Worm (Caenorhabditis elegans) whole organism, L3 larva: ENCODE results near the gene C06A12.19.

Source experiments
- R02D3.7 ChIP-seq: fragments of 150-350 bp; optimal IDR thresholded peaks from 2 replicates; lab custom pipeline; 2014; ENCODE audit warnings: missing biosample characterization, missing genetic modification characterization
- ZK546.5 ChIP-seq: sonication (generic microtip); optimal IDR thresholded peaks from 2 replicates; lab custom pipeline; 2017; ENCODE audit warnings: missing biosample characterization, missing genetic modification characterization
- aly-2 ChIP-seq: fragments of 150-350 bp; optimal IDR thresholded peaks from 2 replicates; lab custom pipeline; 2014; ENCODE audit warnings: missing biosample characterization, missing genetic modification characterization
- ama-1 ChIP-seq: fragments of 150-350 bp; optimal IDR thresholded peaks from 2 replicates; lab custom pipeline; 2018
- ceh-16 ChIP-seq: sonication (generic microtip); optimal IDR thresholded peaks from 2 replicates; lab custom pipeline; 2017; ENCODE audit warnings: missing biosample characterization, missing genetic modification characterization
- ceh-28 ChIP-seq: fragments of 150-350 bp; optimal IDR thresholded peaks from 2 replicates; lab custom pipeline; 2014; ENCODE audit warnings: missing biosample characterization, missing genetic modification reagents, missing genetic modification characterization
- ceh-82 ChIP-seq: fragments of 150-350 bp; optimal IDR thresholded peaks from 2 replicates; lab custom pipeline; 2014; ENCODE audit warnings: missing biosample characterization, missing genetic modification characterization
- ceh-9 ChIP-seq: sonication (generic microtip); optimal IDR thresholded peaks from 2 replicates; lab custom pipeline; 2018; ENCODE audit warnings: missing biosample characterization, missing genetic modification characterization
- daf-12 ChIP-seq: fragments of 150-350 bp; optimal IDR thresholded peaks from 2 replicates; lab custom pipeline; 2014; ENCODE audit warnings: missing biosample characterization, missing genetic modification reagents, missing genetic modification characterization
- egl-27 ChIP-seq: sonication (generic microtip); optimal IDR thresholded peaks from 4 replicates; lab custom pipeline; 2017; ENCODE audit warnings: missing biosample characterization, missing genetic modification reagents, missing genetic modification characterization
- egl-5 ChIP-seq: fragments of 150-350 bp; optimal IDR thresholded peaks from 2 replicates; lab custom pipeline; 2017; ENCODE audit warnings: missing biosample characterization, missing genetic modification reagents, missing genetic modification characterization, inconsistent platforms
- elt-1 ChIP-seq: fragments of 150-350 bp; optimal IDR thresholded peaks from 2 replicates; lab custom pipeline; 2014; ENCODE audit warnings: missing biosample characterization, missing genetic modification characterization
- elt-2 ChIP-seq: sonication (generic microtip); optimal IDR thresholded peaks from 2 replicates; lab custom pipeline; 2016; ENCODE audit warnings: missing genetic modification reagents, mild to moderate bottlenecking, missing genetic modification characterization, missing compliant biosample characterization
- elt-3 ChIP-seq, 3 experiments: fragments of 150-350 bp in 1 of 3; sonication (generic microtip) in 2 of 3; optimal IDR thresholded peaks; 2 replicates in 2 of 3; 4 replicates in 1 of 3; lab custom pipeline; 2014 to 2017; ENCODE audit warnings: missing biosample characterization in 3 of 3, missing genetic modification characterization in 3 of 3
- eor-1 ChIP-seq, 2 experiments: fragments of 150-350 bp; optimal IDR thresholded peaks; 2 replicates each; lab custom pipeline; 2014 to 2018; ENCODE audit warnings: missing biosample characterization in 2 of 2, missing genetic modification characterization in 2 of 2
- fkh-10 ChIP-seq: sonication (generic microtip); optimal IDR thresholded peaks from 2 replicates; lab custom pipeline; 2017; ENCODE audit warnings: missing biosample characterization, missing genetic modification reagents, missing genetic modification characterization
- fkh-2 ChIP-seq: fragments of 150-350 bp; optimal IDR thresholded peaks from 2 replicates; lab custom pipeline; 2014; ENCODE audit warnings: missing biosample characterization, missing genetic modification reagents, missing genetic modification characterization
- fos-1 ChIP-seq: fragments of 150-350 bp; optimal IDR thresholded peaks from 2 replicates; lab custom pipeline; 2014; ENCODE audit warnings: missing biosample characterization, missing genetic modification characterization
- jun-1 ChIP-seq: fragments of 150-350 bp; optimal IDR thresholded peaks from 2 replicates; lab custom pipeline; 2014; ENCODE audit warnings: missing biosample characterization, missing genetic modification reagents, missing genetic modification characterization
- lsy-12 ChIP-seq: sonication (generic microtip); optimal IDR thresholded peaks from 2 replicates; lab custom pipeline; 2016; ENCODE audit warnings: mild to moderate bottlenecking, missing genetic modification characterization, missing compliant biosample characterization
- mml-1 ChIP-seq: fragments of 150-350 bp; sonication (generic microtip); optimal IDR thresholded peaks from 3 replicates; lab custom pipeline; 2014; ENCODE audit warnings: missing biosample characterization, missing genetic modification characterization
- nfya-1 ChIP-seq: sonication (generic microtip); optimal IDR thresholded peaks from 2 replicates; lab custom pipeline; 2017; ENCODE audit warnings: missing genetic modification characterization, mild to moderate bottlenecking, missing compliant biosample characterization, antibody characterized with exemption, moderate library complexity; ENCODE audit not compliant: insufficient read depth
- nhr-12 ChIP-seq: fragments of 150-350 bp; optimal IDR thresholded peaks from 2 replicates; lab custom pipeline; 2014; ENCODE audit warnings: missing biosample characterization, missing genetic modification characterization
- nhr-23 ChIP-seq: fragments of 150-350 bp; optimal IDR thresholded peaks from 2 replicates; lab custom pipeline; 2014; ENCODE audit warnings: missing biosample characterization, missing genetic modification reagents, missing genetic modification characterization
- nhr-237 ChIP-seq: fragments of 150-350 bp; optimal IDR thresholded peaks from 2 replicates; lab custom pipeline; 2014; ENCODE audit warnings: missing biosample characterization, missing genetic modification characterization
- nhr-25 ChIP-seq: sonication (generic microtip); optimal IDR thresholded peaks from 2 replicates; lab custom pipeline; 2017; ENCODE audit warnings: missing biosample characterization, missing genetic modification characterization
- nhr-43 ChIP-seq: sonication (generic microtip); optimal IDR thresholded peaks from 2 replicates; lab custom pipeline; 2016; ENCODE audit warnings: mild to moderate bottlenecking, missing genetic modification characterization, missing compliant biosample characterization; ENCODE audit not compliant: poor library complexity, severe bottlenecking
- nhr-67 ChIP-seq: fragments of 150-350 bp; optimal IDR thresholded peaks from 2 replicates; lab custom pipeline; 2014; ENCODE audit warnings: missing biosample characterization, missing genetic modification characterization
- nhr-76 ChIP-seq: fragments of 150-350 bp; sonication (generic microtip); optimal IDR thresholded peaks from 5 replicates; lab custom pipeline; 2014; ENCODE audit warnings: missing biosample characterization, missing genetic modification characterization
- nhr-77 ChIP-seq: fragments of 150-350 bp; optimal IDR thresholded peaks from 2 replicates; lab custom pipeline; 2014; ENCODE audit warnings: missing biosample characterization, missing genetic modification characterization
- pha-4 ChIP-seq: fragments of 150-350 bp; optimal IDR thresholded peaks from 2 replicates; lab custom pipeline; 2014; ENCODE audit warnings: missing biosample characterization, missing genetic modification reagents, missing genetic modification characterization
- pqm-1 ChIP-seq: fragments of 150-350 bp; optimal IDR thresholded peaks from 2 replicates; lab custom pipeline; 2017; ENCODE audit warnings: missing biosample characterization, missing genetic modification characterization, inconsistent platforms
- sea-2 ChIP-seq: fragments of 150-350 bp; sonication (generic microtip); optimal IDR thresholded peaks from 4 replicates; lab custom pipeline; 2014; ENCODE audit warnings: missing biosample characterization, missing genetic modification reagents, missing genetic modification characterization
- skn-1 ChIP-seq: fragments of 150-350 bp; optimal IDR thresholded peaks from 2 replicates; lab custom pipeline; 2014; ENCODE audit warnings: missing biosample characterization, missing genetic modification characterization
- snpc-4 ChIP-seq: fragments of 150-350 bp; optimal IDR thresholded peaks from 2 replicates; lab custom pipeline; 2014; ENCODE audit warnings: missing biosample characterization, missing genetic modification characterization
- tbx-2 ChIP-seq: sonication (generic microtip); optimal IDR thresholded peaks from 2 replicates; lab custom pipeline; 2016; ENCODE audit warnings: mild to moderate bottlenecking, missing genetic modification characterization, missing compliant biosample characterization
- unc-62 ChIP-seq: fragments of 150-350 bp; sonication (generic microtip); optimal IDR thresholded peaks from 4 replicates; lab custom pipeline; 2014; ENCODE audit warnings: missing biosample characterization, missing genetic modification reagents, missing genetic modification characterization
- ztf-11 ChIP-seq: fragments of 150-350 bp; optimal IDR thresholded peaks from 2 replicates; lab custom pipeline; 2014; ENCODE audit warnings: missing biosample characterization, missing genetic modification characterization
- ztf-4 ChIP-seq: fragments of 150-350 bp; optimal IDR thresholded peaks from 2 replicates; lab custom pipeline; 2014; ENCODE audit warnings: missing biosample characterization, missing genetic modification characterization

The C06A12.19 gene

DNA sequence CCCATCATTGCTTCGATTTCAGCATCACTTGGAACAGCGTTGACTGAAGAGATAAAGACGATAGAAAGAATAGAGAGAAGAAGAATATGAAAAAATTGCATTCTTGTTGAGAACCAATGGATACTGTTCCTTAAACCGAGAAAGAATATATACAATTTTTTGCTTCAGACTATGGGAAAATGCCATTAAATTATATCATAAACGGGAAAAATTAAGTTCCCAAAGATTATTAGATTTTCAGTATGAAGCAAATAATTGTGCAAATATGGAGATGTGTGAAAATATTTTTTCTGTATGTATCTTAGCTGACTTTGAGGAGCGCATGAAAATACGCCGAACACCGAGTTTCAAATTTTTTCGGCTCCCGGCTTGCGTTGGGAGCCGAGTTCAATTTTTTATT lies 32.4 kb downstream of the C06A12.19 start, which contains the start of gene T02D1.9:
Gene T02D1.9 (minus strand): TSS at position 101 of the 400 bp plus-strand sequence.
- TF ChIP-seq fos-1 (tag; lab: Kevin White, UChicago), result no peak
- TF ChIP-seq lsy-12 (tag; lab: Kevin White, UChicago), result no peak
- TF ChIP-seq nhr-77, result no peak
- TF ChIP-seq ZK546.5 (tag; lab: Kevin White, UChicago), result no peak
- TF ChIP-seq fkh-10 (GFP tag; lab: Kevin White, UChicago), result no peak
- TF ChIP-seq egl-5, result no peak
- TF ChIP-seq nhr-237, result no peak
- TF ChIP-seq ceh-16 (tag; lab: Kevin White, UChicago), result no peak
- no peak for TF ChIP-seq eor-1 (tag; optimal IDR thresholded peaks at IDR 0.05; lab: Kevin White, UChicago)
- no peak for TF ChIP-seq unc-62 (GFP tag; lab: Kevin White, UChicago)
- TF ChIP-seq pha-4 (tag; lab: Kevin White, UChicago), result no peak
- no peak for TF ChIP-seq nhr-67 (tag; lab: Kevin White, UChicago)
- TF ChIP-seq ceh-82 (tag; lab: Kevin White, UChicago), result no peak

- no peak for TF ChIP-seq daf-12 (tag; lab: Kevin White, UChicago)
- no peak for TF ChIP-seq fkh-2 (tag; lab: Kevin White, UChicago)
- TF ChIP-seq ceh-9, result no peak
- TF ChIP-seq R02D3.7, result no peak
- no peak for TF ChIP-seq nhr-43 (tag; lab: Kevin White, UChicago)
- TF ChIP-seq sea-2 (GFP tag; lab: Kevin White, UChicago), result no peak
- TF ChIP-seq elt-2, result no peak
- TF ChIP-seq ama-1 (lab: Kevin White, UChicago), result no peak
- TF ChIP-seq nhr-77, result no peak
- no peak for TF ChIP-seq nhr-76 (tag; lab: Kevin White, UChicago)
These were observed 32.9 kb downstream of the C06A12.19 start, which contains the start of gene T02D1.7 for ce11 chrIV:17407025-17407424. Gene T02D1.7 (minus strand): TSS chrIV:17407125.

- no peak for TF ChIP-seq ceh-9
- peak; percentile 76 for TF ChIP-seq elt-2
- TF ChIP-seq elt-3 (tag; optimal IDR thresholded peaks at IDR 0.05; lab: Kevin White, UChicago), result no peak
- peak; percentile 60 for TF ChIP-seq pqm-1 (tag; lab: Kevin White, UChicago)
- TF ChIP-seq unc-62 (GFP tag; lab: Kevin White, UChicago), result no peak
- peak; percentile 8 for TF ChIP-seq jun-1 (tag; lab: Kevin White, UChicago)
These were observed 33.8 kb downstream of the C06A12.19 start for ce11 chrIV:17406119-17406518.

DNA sequence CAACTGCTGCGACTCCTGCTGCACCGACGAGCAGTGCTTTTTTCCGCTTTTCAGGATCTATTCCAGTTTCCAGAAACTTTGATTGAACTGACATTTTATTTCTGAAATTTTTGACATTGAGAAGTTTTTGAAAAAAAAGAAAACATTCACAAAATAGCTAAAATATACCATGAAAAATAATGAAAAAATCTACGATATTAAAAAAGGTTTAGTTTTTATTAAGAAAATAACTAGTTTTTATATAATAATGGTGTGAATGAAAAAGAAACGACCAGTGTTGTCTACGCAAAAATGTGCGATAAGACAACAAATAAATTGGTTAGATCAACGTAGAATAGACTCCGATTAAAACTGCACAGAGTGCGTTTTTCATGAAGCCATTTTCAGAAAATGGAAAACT lies 34.4 kb downstream of the C06A12.19 start, which contains the start of gene pmp-4:
Gene pmp-4 (minus strand): TSS at position 101 of the 400 bp plus-strand sequence.
- no peak for TF ChIP-seq ama-1 (lab: Kevin White, UChicago)
- no peak for TF ChIP-seq ceh-28 (tag; lab: Kevin White, UChicago)
- TF ChIP-seq snpc-4 (tag; lab: Kevin White, UChicago), result no peak
- TF ChIP-seq skn-1 (tag; lab: Kevin White, UChicago), result no peak
- no peak for TF ChIP-seq ztf-11 (tag; lab: Kevin White, UChicago)
- no peak for TF ChIP-seq ceh-16 (tag; lab: Kevin White, UChicago)
- TF ChIP-seq nhr-23 (tag; lab: Kevin White, UChicago), result no peak
- no peak for TF ChIP-seq R02D3.7

ce11 chrIV:17399455-17399854 lies 40.4 kb downstream of the C06A12.19 start, which contains the start of gene T02D1.4:
Gene T02D1.4 (plus strand): TSS chrIV:17399755.
- TF ChIP-seq elt-1 (no peak), ceh-82 (tag; lab: Kevin White, UChicago) (no peak), nhr-12 (tag; lab: Kevin White, UChicago) (no peak), nhr-237 (no peak), ztf-11 (tag; lab: Kevin White, UChicago) (no peak), nhr-77 (no peak), nfya-1 (tag; lab: Kevin White, UChicago) (no peak), nhr-23 (tag; lab: Kevin White, UChicago) (no peak), R02D3.7 (no peak), jun-1 (tag; lab: Kevin White, UChicago) (no peak), nhr-43 (tag; lab: Kevin White, UChicago) (no peak), nhr-25 (no peak), ztf-4 (no peak), tbx-2 (tag; lab: Kevin White, UChicago) (no peak), pha-4 (tag; lab: Kevin White, UChicago) (no peak), aly-2 (tag; lab: Kevin White, UChicago) (no peak), snpc-4 (tag; lab: Kevin White, UChicago) (no peak), egl-27 (no peak), mml-1 (tag; lab: Kevin White, UChicago) (no peak), ama-1 (lab: Kevin White, UChicago) (no peak)
- TF ChIP-seq, all 47 proteins: peak for 0
